Worm (Caenorhabditis elegans) whole organism, L2 larva: ENCODE results near the gene mlc-5.

Experiments
- aly-2 ChIP-seq: fragments of 150-350 bp; optimal IDR thresholded peaks from 2 replicates; lab custom pipeline; 2014; ENCODE audit warnings: missing biosample characterization, missing genetic modification characterization
- ama-1 ChIP-seq: fragments of 150-350 bp; optimal IDR thresholded peaks from 2 replicates; lab custom pipeline; 2018; ENCODE audit warnings: inconsistent platforms
- elt-1 ChIP-seq: fragments of 150-350 bp; optimal IDR thresholded peaks from 2 replicates; lab custom pipeline; 2014; ENCODE audit warnings: missing biosample characterization, missing genetic modification characterization
- elt-3 ChIP-seq: sonication (generic microtip); optimal IDR thresholded peaks from 2 replicates; lab custom pipeline; 2017; ENCODE audit warnings: missing biosample characterization, missing genetic modification characterization
- mab-5 ChIP-seq: fragments of 150-350 bp; optimal IDR thresholded peaks from 2 replicates; lab custom pipeline; 2014; ENCODE audit warnings: missing biosample characterization, missing genetic modification characterization
- nhr-11 ChIP-seq: fragments of 150-350 bp; optimal IDR thresholded peaks from 2 replicates; lab custom pipeline; 2014; ENCODE audit warnings: missing biosample characterization, missing genetic modification characterization
- nhr-12 ChIP-seq: fragments of 150-350 bp; optimal IDR thresholded peaks from 2 replicates; lab custom pipeline; 2014; ENCODE audit warnings: missing biosample characterization, missing genetic modification characterization
- nhr-77 ChIP-seq: fragments of 150-350 bp; optimal IDR thresholded peaks from 2 replicates; lab custom pipeline; 2014; ENCODE audit warnings: missing biosample characterization, missing genetic modification characterization
- skn-1 ChIP-seq: sonication (generic microtip); optimal IDR thresholded peaks from 2 replicates; lab custom pipeline; 2017; ENCODE audit warnings: missing biosample characterization, missing genetic modification characterization
- snpc-4 ChIP-seq: fragments of 150-350 bp; optimal IDR thresholded peaks from 2 replicates; lab custom pipeline; 2014; ENCODE audit warnings: missing biosample characterization, missing genetic modification characterization
- ztf-1 ChIP-seq: fragments of 200-800 bp; sonication (Bioruptor generic); conservative IDR thresholded peaks from 2 replicates; pipeline ENCODE4 v1.3.6; 2022; ENCODE audit warnings: missing genetic modification characterization, missing compliant biosample characterization
- ztf-4 ChIP-seq: fragments of 150-350 bp; optimal IDR thresholded peaks from 2 replicates; lab custom pipeline; 2014; ENCODE audit warnings: missing biosample characterization, missing genetic modification characterization

- TF ChIP-seq ama-1 (lab: Kevin White, UChicago): no peak
- no peak for TF ChIP-seq nhr-11 (tag; lab: Kevin White, UChicago)
- TF ChIP-seq elt-1: no peak
- no peak for TF ChIP-seq mab-5 (tag; lab: Kevin White, UChicago)
- no peak for TF ChIP-seq aly-2 (tag; lab: Kevin White, UChicago)
- TF ChIP-seq ztf-1 (GFP tag; lab: Robert Waterston, UW): no peak
- TF ChIP-seq nhr-77 (tag; lab: Kevin White, UChicago): no peak
- no peak for TF ChIP-seq skn-1 (tag; lab: Kevin White, UChicago)
- no peak for TF ChIP-seq nhr-12 (tag; lab: Kevin White, UChicago)
- no peak for TF ChIP-seq ztf-4 (tag; lab: Kevin White, UChicago)
- TF ChIP-seq elt-3 (tag; lab: Kevin White, UChicago): no peak
- no peak for TF ChIP-seq snpc-4 (tag; lab: Kevin White, UChicago)
These were observed 19.1 kb downstream of the mlc-5 start, which contains the start of gene T12D8.10 for ce11 chrIII:13642227-13642626.
